Fruit fly (Drosophila melanogaster) whole organism, embryonic: ENCODE measurements around the gene CG44000.

Experiments used
- Atf-2 ChIP-seq: fragments of 200-800 bp; sonication (Bioruptor generic); optimal IDR thresholded peaks from 2 replicates; lab custom pipeline; 2016; ENCODE audit warnings: missing biosample characterization, missing genetic modification characterization
- B-H2 ChIP-seq: fragments of 200-800 bp; sonication (Bioruptor generic); optimal IDR thresholded peaks from 2 replicates; lab custom pipeline; 2018; ENCODE audit warnings: missing biosample characterization, mild to moderate bottlenecking, missing genetic modification characterization
- Bgb ChIP-seq: fragments of 200-800 bp; sonication (Bioruptor generic); IDR thresholded peaks from 2 replicates; pipeline ENCODE4 v1.3.6; 2022; ENCODE audit warnings: missing biosample characterization, missing genetic modification characterization; ENCODE audit not compliant: partially characterized antibody
- CG10274 ChIP-seq: fragments of 200-800 bp; sonication (Bioruptor generic); optimal IDR thresholded peaks from 3 replicates; lab custom pipeline; 2017; ENCODE audit warnings: missing biosample characterization, mild to moderate bottlenecking, missing genetic modification characterization
- CG11247 ChIP-seq: fragments of 200-800 bp; sonication (Bioruptor generic); IDR thresholded peaks from 2 replicates; pipeline ENCODE4 v1.3.6; 2022; ENCODE audit warnings: missing biosample characterization, missing genetic modification characterization
- CG11695 ChIP-seq: fragments of 200-800 bp; sonication (Bioruptor generic); IDR thresholded peaks from 3 replicates; pipeline ENCODE4 v1.3.6; 2022; ENCODE audit warnings: missing biosample characterization, missing genetic modification characterization
- CG12104 ChIP-seq: fragments of 200-800 bp; sonication (Bioruptor generic); optimal IDR thresholded peaks from 3 replicates; lab custom pipeline; 2016; ENCODE audit warnings: missing biosample characterization, missing genetic modification characterization
- CG13775 ChIP-seq: fragments of 200-800 bp; sonication (Bioruptor generic); optimal IDR thresholded peaks from 3 replicates; lab custom pipeline; 2017; ENCODE audit warnings: missing biosample characterization, mild to moderate bottlenecking, missing genetic modification characterization
- CG1603 ChIP-seq: fragments of 200-800 bp; sonication (Bioruptor generic); optimal IDR thresholded peaks from 2 replicates; lab custom pipeline; 2019; ENCODE audit warnings: missing biosample characterization, mild to moderate bottlenecking, missing genetic modification characterization, moderate library complexity
- CG16863 ChIP-seq: fragments of 200-800 bp; sonication (Bioruptor generic); optimal IDR thresholded peaks from 3 replicates; lab custom pipeline; 2016; ENCODE audit warnings: missing biosample characterization, missing genetic modification characterization
- CG18599 ChIP-seq: fragments of 200-800 bp; sonication (Bioruptor generic); optimal IDR thresholded peaks from 3 replicates; lab custom pipeline; 2017; ENCODE audit warnings: missing biosample characterization, missing genetic modification characterization, mild to moderate bottlenecking, moderate library complexity, missing genetic modification reagents
- CG2712 ChIP-seq: fragments of 200-800 bp; optimal IDR thresholded peaks from 3 replicates; lab custom pipeline; 2019; ENCODE audit warnings: missing biosample characterization, mild to moderate bottlenecking, missing genetic modification characterization, moderate library complexity
- CG31224 ChIP-seq: fragments of 200-800 bp; sonication (Bioruptor generic); IDR thresholded peaks from 2 replicates; pipeline ENCODE4 v1.3.6; 2022; ENCODE audit warnings: missing biosample characterization, missing genetic modification characterization
- CG6765 ChIP-seq: fragments of 200-800 bp; sonication (Bioruptor generic); optimal IDR thresholded peaks from 3 replicates; lab custom pipeline; 2017; ENCODE audit warnings: missing biosample characterization, mild to moderate bottlenecking, missing genetic modification characterization
- CG7556 ChIP-seq: fragments of 200-800 bp; sonication (Bioruptor generic); optimal IDR thresholded peaks from 2 replicates; lab custom pipeline; 2017; ENCODE audit warnings: missing biosample characterization, mild to moderate bottlenecking, missing genetic modification characterization
- CG8290 ChIP-seq, 3 experiments: fragments of 200-800 bp; sonication (Bioruptor generic); optimal IDR thresholded peaks; 2 replicates each; lab custom pipeline; 2016 to 2019; ENCODE audit warnings: missing biosample characterization in 3 of 3, missing genetic modification characterization in 3 of 3, mild to moderate bottlenecking in 2 of 3, moderate library complexity in 1 of 3
- CG9727 ChIP-seq: fragments of 200-800 bp; sonication (Bioruptor generic); optimal IDR thresholded peaks from 3 replicates; lab custom pipeline; 2017; ENCODE audit warnings: missing biosample characterization, mild to moderate bottlenecking, missing genetic modification characterization
- Mrtf ChIP-seq: fragments of 200-800 bp; sonication (Bioruptor generic); IDR thresholded peaks from 3 replicates; pipeline ENCODE4 v1.3.6; 2022; ENCODE audit warnings: missing biosample characterization, missing genetic modification characterization
- Sin3A ChIP-seq: fragments of >200 bp; optimal IDR thresholded peaks from 2 replicates; lab custom pipeline; 2018
- Sry-β ChIP-seq: fragments of 200-800 bp; sonication (Bioruptor generic); optimal IDR thresholded peaks from 2 replicates; lab custom pipeline; 2018; ENCODE audit warnings: missing biosample characterization, mild to moderate bottlenecking, missing genetic modification characterization, moderate library complexity
- Tbp ChIP-seq: fragments of >200 bp; optimal IDR thresholded peaks from 2 replicates; lab custom pipeline; 2018; ENCODE audit warnings: missing biosample characterization, missing genetic modification characterization
- YL-1 ChIP-seq: fragments of 200-800 bp; sonication (Bioruptor generic); optimal IDR thresholded peaks from 3 replicates; lab custom pipeline; 2017; ENCODE audit warnings: missing biosample characterization, mild to moderate bottlenecking, missing genetic modification characterization
- al ChIP-seq: fragments of 200-800 bp; sonication (Bioruptor generic); IDR thresholded peaks from 2 replicates; pipeline ENCODE4 v1.3.6; 2022; ENCODE audit warnings: missing biosample characterization, missing genetic modification characterization
- bbx ChIP-seq: fragments of 200-800 bp; sonication (Bioruptor generic); IDR thresholded peaks from 2 replicates; pipeline ENCODE4 v1.3.6; 2022; ENCODE audit warnings: missing biosample characterization, missing genetic modification characterization; ENCODE audit not compliant: partially characterized antibody
- bowl ChIP-seq: fragments of 200-800 bp; sonication (Bioruptor generic); IDR thresholded peaks from 2 replicates; pipeline ENCODE4 v1.3.6; 2022; ENCODE audit warnings: missing biosample characterization, missing genetic modification characterization
- cato ChIP-seq: fragments of 200-800 bp; sonication (Bioruptor generic); optimal IDR thresholded peaks from 2 replicates; lab custom pipeline; 2016; ENCODE audit warnings: missing biosample characterization, missing genetic modification characterization, borderline replicate concordance
- chif ChIP-seq, 2 experiments: fragments of 200-800 bp; sonication (Bioruptor generic); optimal IDR thresholded peaks; 3 replicates each; lab custom pipeline; 2016; ENCODE audit warnings: missing biosample characterization in 2 of 2, missing genetic modification characterization in 2 of 2
- ci ChIP-seq: fragments of 200-800 bp; sonication (Bioruptor generic); IDR thresholded peaks from 3 replicates; pipeline ENCODE4 v1.3.6; 2022; ENCODE audit warnings: missing biosample characterization, missing genetic modification characterization
- cwo ChIP-seq: fragments of 200-800 bp; sonication (Bioruptor generic); optimal IDR thresholded peaks from 3 replicates; lab custom pipeline; 2017; ENCODE audit warnings: missing biosample characterization, missing genetic modification characterization, mild to moderate bottlenecking, moderate library complexity, missing genetic modification reagents
- dimm ChIP-seq: fragments of 200-800 bp; sonication (Bioruptor generic); IDR thresholded peaks from 2 replicates; pipeline ENCODE4 v1.3.6; 2022; ENCODE audit warnings: missing biosample characterization, missing genetic modification characterization
- eve ChIP-seq, 2 experiments: fragments of >200 bp; optimal IDR thresholded peaks; 2 replicates each; lab custom pipeline; 2017; ENCODE audit warnings: missing biosample characterization in 2 of 2, missing genetic modification characterization in 2 of 2
- fu2 ChIP-seq: fragments of 200-800 bp; sonication (Bioruptor generic); optimal IDR thresholded peaks from 2 replicates; lab custom pipeline; 2016; ENCODE audit warnings: missing biosample characterization, missing genetic modification characterization
- gce ChIP-seq: fragments of 200-800 bp; sonication (Bioruptor generic); IDR thresholded peaks from 3 replicates; pipeline ENCODE4 v1.3.6; 2022; ENCODE audit warnings: missing biosample characterization, missing genetic modification characterization
- hth ChIP-seq: fragments of >200 bp; optimal IDR thresholded peaks from 2 replicates; lab custom pipeline; 2017; ENCODE audit warnings: inconsistent platforms
- ind ChIP-seq: fragments of 200-800 bp; sonication (Bioruptor generic); optimal IDR thresholded peaks from 3 replicates; lab custom pipeline; 2016; ENCODE audit warnings: missing biosample characterization, missing genetic modification characterization
- kah ChIP-seq: fragments of 200-800 bp; sonication (Bioruptor generic); optimal IDR thresholded peaks from 2 replicates; lab custom pipeline; 2018; ENCODE audit warnings: missing biosample characterization, mild to moderate bottlenecking, missing genetic modification characterization
- knrl ChIP-seq: fragments of 200-800 bp; sonication (Bioruptor generic); IDR thresholded peaks from 3 replicates; pipeline ENCODE4 v1.3.6; 2022; ENCODE audit warnings: missing biosample characterization, missing genetic modification characterization; ENCODE audit not compliant: partially characterized antibody
- lov ChIP-seq, 2 experiments: fragments of 200-800 bp in 1 of 2; fragments of >200 bp in 1 of 2; sonication (Bioruptor generic) in 1 of 2; IDR thresholded peaks in 1 of 2; optimal IDR thresholded peaks in 1 of 2; 2 replicates in 1 of 2; 3 replicates in 1 of 2; pipeline versions ENCODE4 v1.3.6 to Lab custom; 2017 to 2022; ENCODE audit warnings: missing biosample characterization in 1 of 2, missing genetic modification characterization in 1 of 2
- pnt ChIP-seq: fragments of 200-800 bp; sonication (Bioruptor generic); optimal IDR thresholded peaks from 3 replicates; lab custom pipeline; 2016; ENCODE audit warnings: missing biosample characterization, missing genetic modification characterization
- pum ChIP-seq: fragments of 200-800 bp; sonication (Bioruptor generic); optimal IDR thresholded peaks from 2 replicates; lab custom pipeline; 2016; ENCODE audit warnings: missing biosample characterization, missing genetic modification characterization
- sens ChIP-seq: fragments of 200-800 bp; sonication (Bioruptor generic); peaks from one replicate; lab custom pipeline; 2016; ENCODE audit warnings: missing biosample characterization, missing genetic modification characterization
- tll ChIP-seq, 2 experiments: fragments of 200-800 bp in 1 of 2; fragments of >200 bp in 1 of 2; sonication (Bioruptor generic) in 1 of 2; optimal IDR thresholded peaks; 2 replicates each; lab custom pipeline; 2017 to 2019; ENCODE audit warnings: missing biosample characterization in 2 of 2, missing genetic modification characterization in 2 of 2, mild to moderate bottlenecking in 1 of 2, moderate library complexity in 1 of 2
- tup ChIP-seq: fragments of 200-800 bp; sonication (Bioruptor generic); optimal IDR thresholded peaks from 2 replicates; lab custom pipeline; 2016; ENCODE audit warnings: missing biosample characterization, mild to moderate bottlenecking, missing genetic modification characterization, moderate library complexity
- vnd ChIP-seq: fragments of 200-800 bp; sonication (Bioruptor generic); IDR thresholded peaks from 3 replicates; pipeline ENCODE4 v1.3.6; 2022; ENCODE audit warnings: missing biosample characterization, missing genetic modification characterization; ENCODE audit not compliant: partially characterized antibody
- vvl ChIP-seq: fragments of 200-800 bp; sonication (Bioruptor generic); IDR thresholded peaks from 2 replicates; pipeline ENCODE4 v1.3.6; 2022; ENCODE audit warnings: missing biosample characterization, missing genetic modification characterization
- wek ChIP-seq: fragments of 200-800 bp; sonication (Bioruptor generic); optimal IDR thresholded peaks from 3 replicates; lab custom pipeline; 2018; ENCODE audit warnings: missing biosample characterization, mild to moderate bottlenecking, missing genetic modification characterization, moderate library complexity
- wor ChIP-seq: fragments of 200-800 bp; sonication (Bioruptor generic); IDR thresholded peaks from 2 replicates; pipeline ENCODE4 v1.3.6; 2022; ENCODE audit warnings: missing biosample characterization, missing genetic modification characterization
- zen2 ChIP-seq: fragments of 200-800 bp; sonication (Bioruptor generic); IDR thresholded peaks from 3 replicates; pipeline ENCODE4 v1.3.6; 2022; ENCODE audit warnings: missing biosample characterization, missing genetic modification characterization; ENCODE audit not compliant: partially characterized antibody

CG44000 gene

dm6 chr2L:5044892-5045619, 2.0 kb downstream of the CG44000 start (continued):
- TF ChIP-seq CG11247 (peak; percentile 16; the same call in 1 of the 2 replicates), CG9727 (GFP tag; lab: Kevin White, UChicago) (peak; percentile 60), cato (GFP tag; lab: Kevin White, UChicago) (no peak), Sry-β (GFP tag; lab: Kevin White, UChicago) (no peak), gce (GFP tag; lab: Robert Waterston, UW) (peak; percentile 77; the same call in 2 of the 3 replicates), pnt (peak; percentile 22), CG12104 (GFP tag; lab: Kevin White, UChicago) (peak; percentile 41), CG11695 (GFP tag; lab: Robert Waterston, UW) (peak; percentile 57; the same call in 1 of the 3 replicates), bowl (GFP tag; lab: Robert Waterston, UW) (0 out of 2 replicates have a peak, but pooled peaks have one; percentile 45), cwo (GFP tag; lab: Kevin White, UChicago) (peak; percentile 53), kah (peak; percentile 29), Sin3A (no peak), chif (GFP tag; optimal IDR thresholded peaks at IDR 0.05; lab: Kevin White, UChicago) (peak in 1 of 2 experiments; percentile 51), CG8290 (GFP tag; optimal IDR thresholded peaks at IDR 0.05; lab: Kevin White, UChicago) (no peak), CG8290 (tag; optimal IDR thresholded peaks at IDR 0.05; lab: Kevin White, UChicago) (peak in 1 of 2 experiments; percentile 64), sens (GFP tag; lab: Kevin White, UChicago) (peak; percentile 80), ind (GFP tag; lab: Kevin White, UChicago) (peak; percentile 54), CG18599 (GFP tag; lab: Kevin White, UChicago) (peak; percentile 33), Bgb (GFP tag; lab: Robert Waterston, UW) (no peak), Tbp (GFP tag; lab: Kevin White, UChicago) (no peak), tll (GFP tag; optimal IDR thresholded peaks at IDR 0.05; lab: Kevin White, UChicago) (no peak), vnd (GFP tag; lab: Robert Waterston, UW) (no peak), vvl (peak; percentile 27; the same call in 1 of the 2 replicates), dimm (peak; percentile 46), lov (optimal IDR thresholded peaks at IDR 0.05; lab: Kevin White, UChicago) (no peak), lov (GFP tag; IDR thresholded peaks at IDR 0.05; lab: Robert Waterston, UW) (no peak), CG13775 (GFP tag; lab: Kevin White, UChicago) (peak; percentile 67), CG6765 (GFP tag; lab: Kevin White, UChicago) (peak; percentile 26), CG7556 (GFP tag; lab: Kevin White, UChicago) (peak; percentile 78), zen2 (no peak), wor (GFP tag; lab: Robert Waterston, UW) (no peak), wek (GFP tag; lab: Kevin White, UChicago) (no peak), bbx (GFP tag; lab: Robert Waterston, UW) (peak; percentile 46), eve (GFP tag; optimal IDR thresholded peaks at IDR 0.05; lab: Kevin White, UChicago) (no peak), CG2712 (tag; lab: Kevin White, UChicago) (peak; percentile 58), Atf-2 (GFP tag; lab: Kevin White, UChicago) (peak; percentile 13), B-H2 (GFP tag; lab: Kevin White, UChicago) (no peak), fu2 (no peak), CG31224 (peak; percentile 18; the same call in 1 of the 2 replicates), ci (peak; percentile 85), CG1603 (peak; percentile 14), CG16863 (GFP tag; lab: Kevin White, UChicago) (peak; percentile 52), knrl (GFP tag; lab: Robert Waterston, UW) (no peak; the same call in 2 of the 3 replicates), CG10274 (GFP tag; lab: Kevin White, UChicago) (no peak), Mrtf (GFP tag; lab: Robert Waterston, UW) (no peak), tup (GFP tag; lab: Kevin White, UChicago) (no peak), hth (lab: Kevin White, UChicago) (no peak), YL-1 (no peak), al (GFP tag; lab: Robert Waterston, UW) (no peak), pum (GFP tag; lab: Kevin White, UChicago) (peak; percentile 42)
